Fruit fly (Drosophila melanogaster) whole organism, embryonic: Measurements from ENCODE around the gene Gr97a.
A peak's percentile ranks its signal among the peaks of the same experiment; 100 is the strongest.

Experiments
- B-H1 ChIP-seq: fragments of 200-800 bp; sonication (Bioruptor generic); IDR thresholded peaks from 3 replicates; pipeline ENCODE4 v1.3.6; 2022; ENCODE audit warnings: missing biosample characterization, missing genetic modification characterization
- CG10543 ChIP-seq: fragments of 200-800 bp; sonication (Bioruptor generic); optimal IDR thresholded peaks from 3 replicates; lab custom pipeline; 2017; ENCODE audit warnings: missing biosample characterization, mild to moderate bottlenecking, missing genetic modification characterization, moderate library complexity
- CG11696 ChIP-seq: fragments of 200-800 bp; sonication (Bioruptor generic); IDR thresholded peaks from 2 replicates; pipeline ENCODE4 v1.3.6; 2022; ENCODE audit warnings: missing biosample characterization, missing genetic modification characterization
- CG12236 ChIP-seq: fragments of 200-800 bp; sonication (Bioruptor generic); optimal IDR thresholded peaks from 2 replicates; lab custom pipeline; 2016; ENCODE audit warnings: missing biosample characterization, missing genetic modification characterization
- CG14441 ChIP-seq: fragments of 200-800 bp; sonication (Bioruptor generic); IDR thresholded peaks from 2 replicates; pipeline ENCODE4 v1.3.6; 2022; ENCODE audit warnings: missing biosample characterization, missing genetic modification characterization
- CG14710 ChIP-seq: fragments of 200-800 bp; sonication (Bioruptor generic); optimal IDR thresholded peaks from 3 replicates; lab custom pipeline; 2019; ENCODE audit warnings: missing biosample characterization, mild to moderate bottlenecking, missing genetic modification characterization, moderate library complexity
- CG15269 ChIP-seq: fragments of 200-800 bp; sonication (Bioruptor generic); optimal IDR thresholded peaks from 2 replicates; lab custom pipeline; 2018; ENCODE audit warnings: missing biosample characterization, mild to moderate bottlenecking, missing genetic modification characterization, moderate library complexity
- CG16863 ChIP-seq: fragments of 200-800 bp; sonication (Bioruptor generic); optimal IDR thresholded peaks from 3 replicates; lab custom pipeline; 2016; ENCODE audit warnings: missing biosample characterization, missing genetic modification characterization
- CG17186 ChIP-seq: fragments of 200-800 bp; sonication (Bioruptor generic); optimal IDR thresholded peaks from 3 replicates; lab custom pipeline; 2017; ENCODE audit warnings: missing biosample characterization, missing genetic modification reagents, missing genetic modification characterization
- CG17568 ChIP-seq: fragments of 200-800 bp; sonication (Bioruptor generic); optimal IDR thresholded peaks from 2 replicates; lab custom pipeline; 2018; ENCODE audit warnings: missing biosample characterization, mild to moderate bottlenecking, missing genetic modification characterization, moderate library complexity
- CG17612 ChIP-seq: fragments of 200-800 bp; sonication (Bioruptor generic); IDR thresholded peaks from 2 replicates; pipeline ENCODE4 v1.3.6; 2022; ENCODE audit warnings: missing biosample characterization, missing genetic modification characterization
- CG17829 ChIP-seq: fragments of 200-800 bp; optimal IDR thresholded peaks from 2 replicates; lab custom pipeline; 2019; ENCODE audit warnings: missing biosample characterization, mild to moderate bottlenecking, missing genetic modification characterization, moderate library complexity
- CG18011 ChIP-seq: fragments of 200-800 bp; sonication (Bioruptor generic); optimal IDR thresholded peaks from 2 replicates; lab custom pipeline; 2017; ENCODE audit warnings: missing biosample characterization, missing genetic modification characterization, mild to moderate bottlenecking, moderate library complexity, missing genotype
- CG18476 ChIP-seq: fragments of 200-800 bp; sonication (Bioruptor generic); optimal IDR thresholded peaks from 2 replicates; lab custom pipeline; 2016; ENCODE audit warnings: missing biosample characterization, mild to moderate bottlenecking, missing genetic modification characterization
- CG2889 ChIP-seq: fragments of 200-800 bp; sonication (Bioruptor generic); IDR thresholded peaks from 3 replicates; pipeline ENCODE4 v1.3.6; 2022; ENCODE audit warnings: missing biosample characterization, missing genetic modification characterization
- CG31224 ChIP-seq: fragments of 200-800 bp; sonication (Bioruptor generic); IDR thresholded peaks from 2 replicates; pipeline ENCODE4 v1.3.6; 2022; ENCODE audit warnings: missing biosample characterization, missing genetic modification characterization
- CG32772 ChIP-seq: fragments of 200-800 bp; sonication (Bioruptor generic); IDR thresholded peaks from 2 replicates; pipeline ENCODE4 v1.3.6; 2022; ENCODE audit warnings: missing biosample characterization, missing genetic modification characterization
- CG3995 ChIP-seq: fragments of 200-800 bp; sonication (Bioruptor generic); optimal IDR thresholded peaks from 3 replicates; lab custom pipeline; 2016; ENCODE audit warnings: missing biosample characterization, missing genetic modification characterization
- CG42726 ChIP-seq: fragments of 200-800 bp; sonication (Bioruptor generic); IDR thresholded peaks from 2 replicates; pipeline ENCODE4 v1.3.6; 2022; ENCODE audit warnings: missing biosample characterization, missing genetic modification characterization; ENCODE audit not compliant: partially characterized antibody
- CG5953 ChIP-seq: fragments of 200-800 bp; sonication (Bioruptor generic); IDR thresholded peaks from 2 replicates; pipeline ENCODE4 v1.3.6; 2022; ENCODE audit warnings: missing biosample characterization, missing genetic modification characterization
- CG9437 ChIP-seq: fragments of 200-800 bp; sonication (Bioruptor generic); optimal IDR thresholded peaks from 2 replicates; lab custom pipeline; 2018; ENCODE audit warnings: missing biosample characterization, mild to moderate bottlenecking, missing genetic modification characterization
- CG9932 ChIP-seq: fragments of 200-800 bp; sonication (Bioruptor generic); IDR thresholded peaks from 2 replicates; pipeline ENCODE4 v1.3.6; 2022; ENCODE audit warnings: missing biosample characterization, missing genetic modification characterization
- Deaf1 ChIP-seq: fragments of 200-800 bp; optimal IDR thresholded peaks from 3 replicates; lab custom pipeline; 2019; ENCODE audit warnings: missing biosample characterization, mild to moderate bottlenecking, missing genetic modification characterization, moderate library complexity
- Dref ChIP-seq: fragments of 200-800 bp; sonication (Bioruptor generic); IDR thresholded peaks from 2 replicates; pipeline ENCODE4 v1.3.6; 2022; ENCODE audit warnings: missing biosample characterization, missing genetic modification characterization
- E2f1 ChIP-seq: fragments of 200-800 bp; sonication (Bioruptor generic); IDR thresholded peaks from 2 replicates; pipeline ENCODE4 v1.3.6; 2022; ENCODE audit warnings: missing biosample characterization, missing genetic modification characterization
- MESR4 ChIP-seq: fragments of 200-800 bp; sonication (Bioruptor generic); optimal IDR thresholded peaks from 2 replicates; lab custom pipeline; 2018; ENCODE audit warnings: missing biosample characterization, mild to moderate bottlenecking, missing genetic modification characterization, moderate library complexity
- Mrtf ChIP-seq: fragments of 200-800 bp; sonication (Bioruptor generic); IDR thresholded peaks from 3 replicates; pipeline ENCODE4 v1.3.6; 2022; ENCODE audit warnings: missing biosample characterization, missing genetic modification characterization
- NFAT ChIP-seq: fragments of 200-800 bp; sonication (Bioruptor generic); IDR thresholded peaks from 2 replicates; pipeline ENCODE4 v1.3.6; 2022; ENCODE audit warnings: missing biosample characterization, missing genetic modification characterization
- Oli ChIP-seq: fragments of 200-800 bp; sonication (Bioruptor generic); optimal IDR thresholded peaks from 2 replicates; lab custom pipeline; 2018; ENCODE audit warnings: missing biosample characterization, mild to moderate bottlenecking, missing genetic modification characterization, moderate library complexity
- Scr ChIP-seq: fragments of 200-800 bp; sonication (Bioruptor generic); IDR thresholded peaks from 2 replicates; pipeline ENCODE4 v1.3.6; 2022; ENCODE audit warnings: missing biosample characterization, missing genetic modification characterization; ENCODE audit not compliant: partially characterized antibody
- abd-A ChIP-seq: fragments of 200-800 bp; sonication (Bioruptor generic); optimal IDR thresholded peaks from 3 replicates; lab custom pipeline; 2019; ENCODE audit warnings: missing biosample characterization, mild to moderate bottlenecking, missing genetic modification characterization, moderate library complexity
- bowl ChIP-seq: fragments of 200-800 bp; sonication (Bioruptor generic); IDR thresholded peaks from 2 replicates; pipeline ENCODE4 v1.3.6; 2022; ENCODE audit warnings: missing biosample characterization, missing genetic modification characterization
- chinmo ChIP-seq: fragments of 200-800 bp; sonication (Bioruptor generic); IDR thresholded peaks from 4 replicates; pipeline ENCODE4 v1.3.6; 2022; ENCODE audit warnings: missing biosample characterization, missing genetic modification characterization; ENCODE audit not compliant: partially characterized antibody
- croc ChIP-seq: fragments of 200-800 bp; sonication (Bioruptor generic); conservative IDR thresholded peaks from 3 replicates; pipeline ENCODE4 v1.3.6; 2022; ENCODE audit warnings: missing biosample characterization, missing genetic modification characterization
- crol ChIP-seq: fragments of 200-800 bp; sonication (Bioruptor generic); IDR thresholded peaks from 2 replicates; pipeline ENCODE4 v1.3.6; 2022; ENCODE audit warnings: missing biosample characterization, missing genetic modification characterization
- cwo ChIP-seq: fragments of 200-800 bp; sonication (Bioruptor generic); optimal IDR thresholded peaks from 3 replicates; lab custom pipeline; 2017; ENCODE audit warnings: missing biosample characterization, missing genetic modification characterization, mild to moderate bottlenecking, moderate library complexity, missing genetic modification reagents
- exex ChIP-seq: fragments of 200-800 bp; sonication (Bioruptor generic); optimal IDR thresholded peaks from 4 replicates; lab custom pipeline; 2018; ENCODE audit warnings: missing biosample characterization, mild to moderate bottlenecking, missing genetic modification characterization, moderate library complexity
- gro ChIP-seq: fragments of 200-800 bp; sonication (Bioruptor generic); optimal IDR thresholded peaks from 2 replicates; lab custom pipeline; 2016; ENCODE audit warnings: missing biosample characterization, missing genetic modification characterization
- gsb ChIP-seq: fragments of 200-800 bp; sonication (Bioruptor generic); IDR thresholded peaks from 2 replicates; pipeline ENCODE4 v1.3.6; 2022; ENCODE audit warnings: missing biosample characterization, missing genetic modification characterization
- ham ChIP-seq: fragments of 200-800 bp; sonication (Bioruptor generic); IDR thresholded peaks from 2 replicates; pipeline ENCODE4 v1.3.6; 2022; ENCODE audit warnings: missing biosample characterization, missing genetic modification characterization
- insv ChIP-seq, 2 experiments: fragments of 200-800 bp; sonication (Bioruptor generic); optimal IDR thresholded peaks; 3 replicates each; lab custom pipeline; 2016 to 2018; ENCODE audit warnings: missing biosample characterization in 2 of 2, missing genetic modification characterization in 2 of 2
- lab ChIP-seq: fragments of 200-800 bp; sonication (Bioruptor generic); optimal IDR thresholded peaks from 3 replicates; lab custom pipeline; 2017; ENCODE audit warnings: missing biosample characterization, missing genetic modification characterization, mild to moderate bottlenecking, moderate library complexity, missing genetic modification reagents
- lilli ChIP-seq: fragments of 200-800 bp; sonication (Bioruptor generic); optimal IDR thresholded peaks from 3 replicates; lab custom pipeline; 2016; ENCODE audit warnings: missing biosample characterization, missing genetic modification characterization
- onecut ChIP-seq: fragments of 200-800 bp; sonication (Bioruptor generic); IDR thresholded peaks from 2 replicates; pipeline ENCODE4 v1.3.6; 2022; ENCODE audit warnings: missing biosample characterization, missing genetic modification characterization
- pan ChIP-seq, 4 experiments: fragments of >200 bp in 3 of 4; fragments of 200-800 bp in 1 of 4; sonication (Bioruptor generic) in 1 of 4; optimal IDR thresholded peaks in 3 of 4; IDR thresholded peaks in 1 of 4; 2 replicates each; pipeline versions ENCODE4 v1.3.6 to Lab custom; 2017 to 2022; ENCODE audit warnings: missing biosample characterization in 2 of 4, missing genetic modification characterization in 2 of 4, mixed read lengths in 1 of 4
- phol ChIP-seq: fragments of 200-800 bp; sonication (Bioruptor generic); optimal IDR thresholded peaks from 3 replicates; lab custom pipeline; 2018; ENCODE audit warnings: missing biosample characterization, mild to moderate bottlenecking, missing genetic modification characterization, moderate library complexity
- sisA ChIP-seq: fragments of 200-800 bp; sonication (Bioruptor generic); IDR thresholded peaks from 2 replicates; pipeline ENCODE4 v1.3.6; 2022; ENCODE audit warnings: missing biosample characterization, missing genetic modification characterization
- tup ChIP-seq: fragments of 200-800 bp; sonication (Bioruptor generic); optimal IDR thresholded peaks from 2 replicates; lab custom pipeline; 2016; ENCODE audit warnings: missing biosample characterization, mild to moderate bottlenecking, missing genetic modification characterization, moderate library complexity
- vfl ChIP-seq: fragments of 200-800 bp; sonication (Bioruptor generic); optimal IDR thresholded peaks from 2 replicates; lab custom pipeline; 2016; ENCODE audit warnings: missing biosample characterization, missing genetic modification characterization
- vnd ChIP-seq: fragments of 200-800 bp; sonication (Bioruptor generic); IDR thresholded peaks from 3 replicates; pipeline ENCODE4 v1.3.6; 2022; ENCODE audit warnings: missing biosample characterization, missing genetic modification characterization; ENCODE audit not compliant: partially characterized antibody
- wdn ChIP-seq: fragments of 200-800 bp; sonication (Bioruptor generic); IDR thresholded peaks from 2 replicates; pipeline ENCODE4 v1.3.6; 2022; ENCODE audit warnings: missing biosample characterization, missing genetic modification characterization

The Gr97a gene

dm6 chr3R:26934523-26934922, 31.8 kb downstream of the Gr97a start (continued):
- TF ChIP-seq ham (GFP tag; lab: Robert Waterston, UW) (no peak), CG31224 (no peak), chinmo (GFP tag; lab: Robert Waterston, UW) (peak; percentile 94), E2f1 (GFP tag; lab: Robert Waterston, UW) (no peak), CG17829 (no peak), CG9932 (GFP tag; lab: Robert Waterston, UW) (no peak), gsb (no peak), CG5953 (no peak), CG3995 (GFP tag; lab: Kevin White, UChicago) (no peak), CG17186 (no peak), CG15269 (peak; percentile 25), croc (no peak), CG32772 (no peak), vnd (GFP tag; lab: Robert Waterston, UW) (no peak), CG16863 (no peak), Dref (GFP tag; lab: Robert Waterston, UW) (no peak), abd-A (tag; lab: Kevin White, UChicago) (peak; percentile 84), CG14710 (no peak), wdn (GFP tag; lab: Robert Waterston, UW) (no peak), CG17568 (GFP tag; lab: Kevin White, UChicago) (no peak), CG18011 (GFP tag; lab: Kevin White, UChicago) (no peak), CG9437 (GFP tag; lab: Kevin White, UChicago) (no peak), CG14441 (GFP tag; lab: Robert Waterston, UW) (no peak), lab (GFP tag; lab: Kevin White, UChicago) (peak; percentile 27), lilli (GFP tag; lab: Kevin White, UChicago) (no peak), Oli (tag; lab: Kevin White, UChicago) (no peak), onecut (GFP tag; lab: Robert Waterston, UW) (no peak), CG42726 (GFP tag; lab: Robert Waterston, UW) (no peak), CG10543 (peak; percentile 34), B-H1 (GFP tag; lab: Robert Waterston, UW) (no peak), CG2889 (GFP tag; lab: Robert Waterston, UW) (no peak), Mrtf (GFP tag; lab: Robert Waterston, UW) (0 out of 3 replicates have a peak, but pooled peaks have one; percentile 40), sisA (no peak), tup (no peak), CG11696 (GFP tag; lab: Robert Waterston, UW) (no peak), pan (optimal IDR thresholded peaks at IDR 0.05; lab: Kevin White, UChicago) (no peak), pan (GFP tag; optimal IDR thresholded peaks at IDR 0.05 in 1 of 2, IDR thresholded peaks at IDR 0.05 in 1 of 2) (no peak), CG12236 (no peak), gro (peak; percentile 3), insv (GFP tag; optimal IDR thresholded peaks at IDR 0.05; lab: Kevin White, UChicago) (no peak), CG18476 (GFP tag; lab: Kevin White, UChicago) (no peak), CG17612 (GFP tag; lab: Robert Waterston, UW) (no peak), vfl (no peak), crol (GFP tag; lab: Robert Waterston, UW) (peak; percentile 72), bowl (GFP tag; lab: Robert Waterston, UW) (no peak), cwo (peak; percentile 41), NFAT (GFP tag; lab: Robert Waterston, UW) (peak; percentile 22; the same call in 1 of the 2 replicates), MESR4 (GFP tag; lab: Kevin White, UChicago) (no peak), exex (peak; percentile 25), Deaf1 (tag; lab: Kevin White, UChicago) (peak; percentile 6), phol (tag; lab: Kevin White, UChicago) (no peak), Scr (GFP tag; lab: Robert Waterston, UW) (no peak)
